Worm (Caenorhabditis elegans) whole organism, L2 larva: Measurements from ENCODE around the gene srv-2.
A peak's percentile ranks its signal among the peaks of the same experiment; 100 is the strongest.

Source experiments
- C34F6.9 ChIP-seq: fragments of 150-350 bp; optimal IDR thresholded peaks from 2 replicates; lab custom pipeline; 2014; ENCODE audit warnings: missing biosample characterization, missing genetic modification characterization
- F13H6.1 ChIP-seq: sonication (generic microtip); optimal IDR thresholded peaks from 2 replicates; lab custom pipeline; 2016; ENCODE audit warnings: missing genetic modification characterization, missing compliant biosample characterization
- R02D3.7 ChIP-seq: fragments of 150-350 bp; optimal IDR thresholded peaks from 2 replicates; lab custom pipeline; 2014; ENCODE audit warnings: missing biosample characterization, missing genetic modification characterization
- Y55F3AM.14 ChIP-seq: fragments of 200-800 bp; sonication (Bioruptor generic); optimal IDR thresholded peaks from 2 replicates; lab custom pipeline; 2018; ENCODE audit warnings: mild to moderate bottlenecking, missing genetic modification characterization, missing compliant biosample characterization
- ZK546.5 ChIP-seq: sonication (generic microtip); optimal IDR thresholded peaks from 2 replicates; lab custom pipeline; 2017; ENCODE audit warnings: missing biosample characterization, missing genetic modification characterization
- alr-1 ChIP-seq: fragments of 150-350 bp; optimal IDR thresholded peaks from 2 replicates; lab custom pipeline; 2014; ENCODE audit warnings: missing biosample characterization, missing genetic modification characterization
- aly-2 ChIP-seq: fragments of 150-350 bp; optimal IDR thresholded peaks from 2 replicates; lab custom pipeline; 2014; ENCODE audit warnings: missing biosample characterization, missing genetic modification characterization
- blmp-1 ChIP-seq: sonication (generic microtip); optimal IDR thresholded peaks from 2 replicates; lab custom pipeline; 2017; ENCODE audit warnings: missing genetic modification characterization, mild to moderate bottlenecking, missing compliant biosample characterization, antibody characterized with exemption, moderate library complexity; ENCODE audit not compliant: insufficient read depth
- ceh-16 ChIP-seq: fragments of 150-350 bp; optimal IDR thresholded peaks from 2 replicates; lab custom pipeline; 2014; ENCODE audit warnings: missing biosample characterization, missing genetic modification characterization
- crh-2 ChIP-seq: sonication (generic microtip); optimal IDR thresholded peaks from 2 replicates; lab custom pipeline; 2017; ENCODE audit warnings: missing biosample characterization, missing genetic modification characterization
- dmd-4 ChIP-seq: sonication (generic microtip); optimal IDR thresholded peaks from 2 replicates; lab custom pipeline; 2017; ENCODE audit warnings: missing biosample characterization, missing genetic modification characterization
- elt-3 ChIP-seq: sonication (generic microtip); optimal IDR thresholded peaks from 2 replicates; lab custom pipeline; 2017; ENCODE audit warnings: missing biosample characterization, missing genetic modification characterization
- fos-1 ChIP-seq: fragments of 150-350 bp; optimal IDR thresholded peaks from 2 replicates; lab custom pipeline; 2014; ENCODE audit warnings: missing biosample characterization, missing genetic modification characterization
- gmeb-1 ChIP-seq: fragments of 150-350 bp; optimal IDR thresholded peaks from 2 replicates; lab custom pipeline; 2014; ENCODE audit warnings: missing biosample characterization, missing genetic modification characterization
- lin-11 ChIP-seq: fragments of 150-350 bp; sonication (generic microtip); optimal IDR thresholded peaks from 2 replicates; lab custom pipeline; 2014; ENCODE audit warnings: missing biosample characterization, missing genetic modification characterization, inconsistent platforms, mixed read lengths
- lin-13 ChIP-seq: fragments of 150-350 bp; optimal IDR thresholded peaks from 2 replicates; lab custom pipeline; 2014; ENCODE audit warnings: missing biosample characterization, missing genetic modification reagents, missing genetic modification characterization
- lin-39 ChIP-seq: fragments of 150-350 bp; optimal IDR thresholded peaks from 2 replicates; lab custom pipeline; 2014; ENCODE audit warnings: missing biosample characterization, missing genetic modification reagents, missing genetic modification characterization
- lsy-2 ChIP-seq, 2 experiments: fragments of 150-350 bp in 1 of 2; sonication (generic microtip) in 1 of 2; optimal IDR thresholded peaks; 2 replicates each; lab custom pipeline; 2014 to 2017; ENCODE audit warnings: missing biosample characterization in 2 of 2, missing genetic modification characterization in 2 of 2
- mab-5 ChIP-seq: fragments of 150-350 bp; optimal IDR thresholded peaks from 2 replicates; lab custom pipeline; 2014; ENCODE audit warnings: missing biosample characterization, missing genetic modification characterization
- mbf-1 ChIP-seq: sonication (generic microtip); optimal IDR thresholded peaks from 2 replicates; lab custom pipeline; 2017; ENCODE audit warnings: missing biosample characterization, missing genetic modification characterization
- mdl-1 ChIP-seq, 2 experiments: fragments of 150-350 bp in 1 of 2; sonication (generic microtip) in 1 of 2; optimal IDR thresholded peaks; 2 replicates each; lab custom pipeline; 2017; ENCODE audit warnings: missing biosample characterization in 2 of 2, missing genetic modification characterization in 2 of 2
- nhr-11 ChIP-seq: fragments of 150-350 bp; optimal IDR thresholded peaks from 2 replicates; lab custom pipeline; 2014; ENCODE audit warnings: missing biosample characterization, missing genetic modification characterization
- nhr-12 ChIP-seq: fragments of 150-350 bp; optimal IDR thresholded peaks from 2 replicates; lab custom pipeline; 2014; ENCODE audit warnings: missing biosample characterization, missing genetic modification characterization
- nhr-129 ChIP-seq: fragments of 150-350 bp; optimal IDR thresholded peaks from 2 replicates; lab custom pipeline; 2014; ENCODE audit warnings: missing biosample characterization, missing genetic modification characterization
- nhr-21 ChIP-seq: fragments of 150-350 bp; optimal IDR thresholded peaks from 2 replicates; lab custom pipeline; 2014; ENCODE audit warnings: missing biosample characterization, missing genetic modification characterization
- nhr-23 ChIP-seq: fragments of 150-350 bp; optimal IDR thresholded peaks from 2 replicates; lab custom pipeline; 2014; ENCODE audit warnings: missing biosample characterization, missing genetic modification reagents, missing genetic modification characterization
- nhr-237 ChIP-seq: fragments of 150-350 bp; optimal IDR thresholded peaks from 2 replicates; lab custom pipeline; 2014; ENCODE audit warnings: missing biosample characterization, missing genetic modification characterization
- nhr-6 ChIP-seq: fragments of 150-350 bp; optimal IDR thresholded peaks from 2 replicates; lab custom pipeline; 2014; ENCODE audit warnings: missing biosample characterization, missing genetic modification characterization
- nhr-77 ChIP-seq: fragments of 150-350 bp; optimal IDR thresholded peaks from 2 replicates; lab custom pipeline; 2014; ENCODE audit warnings: missing biosample characterization, missing genetic modification characterization
- peb-1 ChIP-seq: fragments of 150-350 bp; optimal IDR thresholded peaks from 2 replicates; lab custom pipeline; 2014; ENCODE audit warnings: missing biosample characterization, missing genetic modification characterization
- skn-1 ChIP-seq: sonication (generic microtip); optimal IDR thresholded peaks from 2 replicates; lab custom pipeline; 2017; ENCODE audit warnings: missing biosample characterization, missing genetic modification characterization
- sma-3 ChIP-seq: sonication (generic microtip); optimal IDR thresholded peaks from 2 replicates; lab custom pipeline; 2016; ENCODE audit warnings: missing genetic modification reagents, missing genetic modification characterization, missing compliant biosample characterization
- sma-9 ChIP-seq, 2 experiments: fragments of 150-350 bp in 1 of 2; sonication (generic microtip) in 1 of 2; optimal IDR thresholded peaks; 2 replicates each; lab custom pipeline; 2014 to 2016; ENCODE audit warnings: missing genetic modification characterization in 2 of 2, mild to moderate bottlenecking in 1 of 2, missing biosample characterization in 1 of 2, missing compliant biosample characterization in 1 of 2, missing genetic modification reagents in 1 of 2, moderate library complexity in 1 of 2
- snpc-4 ChIP-seq: fragments of 150-350 bp; optimal IDR thresholded peaks from 2 replicates; lab custom pipeline; 2014; ENCODE audit warnings: missing biosample characterization, missing genetic modification characterization
- unc-39 ChIP-seq: fragments of 150-350 bp; optimal IDR thresholded peaks from 2 replicates; lab custom pipeline; 2014; ENCODE audit warnings: missing biosample characterization, missing genetic modification characterization
- unc-55 ChIP-seq: fragments of 150-350 bp; sonication (generic microtip); optimal IDR thresholded peaks from 3 replicates; lab custom pipeline; 2014; ENCODE audit warnings: missing biosample characterization, missing genetic modification reagents, missing genetic modification characterization
- unc-62 ChIP-seq: fragments of 150-350 bp; optimal IDR thresholded peaks from 2 replicates; lab custom pipeline; 2014; ENCODE audit warnings: missing biosample characterization, missing genetic modification reagents, missing genetic modification characterization
- zag-1 ChIP-seq: fragments of 150-350 bp; optimal IDR thresholded peaks from 2 replicates; lab custom pipeline; 2014; ENCODE audit warnings: missing biosample characterization, missing genetic modification characterization
- ztf-1 ChIP-seq: fragments of 200-800 bp; sonication (Bioruptor generic); conservative IDR thresholded peaks from 2 replicates; pipeline ENCODE4 v1.3.6; 2022; ENCODE audit warnings: missing genetic modification characterization, missing compliant biosample characterization
- ztf-4 ChIP-seq: fragments of 150-350 bp; optimal IDR thresholded peaks from 2 replicates; lab custom pipeline; 2014; ENCODE audit warnings: missing biosample characterization, missing genetic modification characterization

The srv-2 gene

ce11 chrII:10580833-10581232 lies 21.3 kb downstream of the srv-2 start, which contains the start of gene dap-3:
Gene dap-3 (plus strand): TSS chrII:10581133.
- TF ChIP-seq nhr-12 (no peak), mab-5 (tag; lab: Kevin White, UChicago) (no peak), unc-55 (GFP tag; lab: Kevin White, UChicago) (no peak), R02D3.7 (tag; lab: Kevin White, UChicago) (no peak), ztf-1 (GFP tag; lab: Robert Waterston, UW) (no peak), nhr-77 (tag; lab: Kevin White, UChicago) (no peak), nhr-23 (no peak), Y55F3AM.14 (GFP tag; lab: Kevin White, UChicago) (no peak), lsy-2 (tag; optimal IDR thresholded peaks at IDR 0.05; lab: Kevin White, UChicago) (no peak), F13H6.1 (tag; lab: Kevin White, UChicago) (no peak), aly-2 (tag; lab: Kevin White, UChicago) (no peak), nhr-6 (tag; lab: Kevin White, UChicago) (no peak), ceh-16 (tag; lab: Kevin White, UChicago) (no peak), mdl-1 (tag; optimal IDR thresholded peaks at IDR 0.05; lab: Kevin White, UChicago) (no peak), lin-11 (tag; lab: Kevin White, UChicago) (no peak), C34F6.9 (tag; lab: Kevin White, UChicago) (no peak), peb-1 (tag; lab: Kevin White, UChicago) (no peak), elt-3 (no peak)

ce11 chrII:10579655-10580054 lies 22.4 kb downstream of the srv-2 start, which contains the start of gene dohh-1:
Gene dohh-1 (plus strand): TSS chrII:10579955.
- no peak for TF ChIP-seq alr-1 (tag; lab: Kevin White, UChicago)
- TF ChIP-seq zag-1, result no peak
- no peak for TF ChIP-seq snpc-4 (tag; lab: Kevin White, UChicago)
- TF ChIP-seq peb-1 (tag; lab: Kevin White, UChicago), result no peak
- TF ChIP-seq dmd-4 (tag; lab: Kevin White, UChicago), result no peak
- no peak for TF ChIP-seq R02D3.7 (tag; lab: Kevin White, UChicago)
- TF ChIP-seq fos-1 (tag; lab: Kevin White, UChicago), result no peak
- no peak for TF ChIP-seq nhr-237
- TF ChIP-seq nhr-129 (tag; lab: Kevin White, UChicago), result no peak
- TF ChIP-seq nhr-12, result no peak
- no peak for TF ChIP-seq unc-39
- TF ChIP-seq nhr-77 (tag; lab: Kevin White, UChicago), result no peak
- no peak for TF ChIP-seq lsy-2 (tag; optimal IDR thresholded peaks at IDR 0.05; lab: Kevin White, UChicago)
- TF ChIP-seq lin-13 (GFP tag; lab: Kevin White, UChicago), result no peak
- no peak for TF ChIP-seq aly-2 (tag; lab: Kevin White, UChicago)
- TF ChIP-seq mbf-1 (tag; lab: Kevin White, UChicago), result no peak
- no peak for TF ChIP-seq sma-3 (GFP tag; lab: Kevin White, UChicago)
- no peak for TF ChIP-seq unc-62 (GFP tag; lab: Kevin White, UChicago)

- TF ChIP-seq blmp-1, result no peak
- TF ChIP-seq ztf-4 (tag; lab: Kevin White, UChicago), result no peak
- no peak for TF ChIP-seq crh-2 (tag; lab: Kevin White, UChicago)
- no peak for TF ChIP-seq snpc-4 (tag; lab: Kevin White, UChicago)
- peak in 1 of 2 experiments; percentile 59 for TF ChIP-seq lsy-2 (tag; optimal IDR thresholded peaks at IDR 0.05; lab: Kevin White, UChicago)
- no peak for TF ChIP-seq skn-1 (tag; lab: Kevin White, UChicago)
- TF ChIP-seq unc-55 (GFP tag; lab: Kevin White, UChicago), result peak; percentile 56
- TF ChIP-seq gmeb-1 (tag; lab: Kevin White, UChicago), result peak; percentile 78
- no peak for TF ChIP-seq nhr-11 (tag; lab: Kevin White, UChicago)
- TF ChIP-seq unc-62 (GFP tag; lab: Kevin White, UChicago), result no peak
- no peak for TF ChIP-seq ZK546.5 (tag; lab: Kevin White, UChicago)
- TF ChIP-seq fos-1 (tag; lab: Kevin White, UChicago), result no peak
Observed at ce11 chrII:10578843-10579430, 23.1 kb downstream of the srv-2 start, which contains the start of gene rpb-6. Gene rpb-6 (plus strand): TSS chrII:10579380.

- TF ChIP-seq nhr-6 (tag; lab: Kevin White, UChicago), result no peak
- TF ChIP-seq sma-9 (GFP tag; optimal IDR thresholded peaks at IDR 0.05; lab: Kevin White, UChicago), result no peak
- TF ChIP-seq sma-9 (tag; optimal IDR thresholded peaks at IDR 0.05; lab: Kevin White, UChicago), result no peak
- TF ChIP-seq Y55F3AM.14 (GFP tag; lab: Kevin White, UChicago), result no peak
- no peak for TF ChIP-seq nhr-12
- no peak for TF ChIP-seq nhr-23
- TF ChIP-seq snpc-4 (tag; lab: Kevin White, UChicago), result no peak
- TF ChIP-seq lin-39 (tag; lab: Kevin White, UChicago), result no peak
- no peak for TF ChIP-seq lsy-2 (tag; optimal IDR thresholded peaks at IDR 0.05; lab: Kevin White, UChicago)
- no peak for TF ChIP-seq dmd-4 (tag; lab: Kevin White, UChicago)
- TF ChIP-seq unc-39, result no peak
- TF ChIP-seq nhr-11 (tag; lab: Kevin White, UChicago), result no peak
- TF ChIP-seq mdl-1 (tag; optimal IDR thresholded peaks at IDR 0.05; lab: Kevin White, UChicago), result no peak
- TF ChIP-seq fos-1 (tag; lab: Kevin White, UChicago), result no peak
- no peak for TF ChIP-seq nhr-129 (tag; lab: Kevin White, UChicago)
- no peak for TF ChIP-seq nhr-21 (tag; lab: Kevin White, UChicago)
- TF ChIP-seq nhr-77 (tag; lab: Kevin White, UChicago), result no peak
- no peak for TF ChIP-seq blmp-1
- TF ChIP-seq lin-11 (tag; lab: Kevin White, UChicago), result no peak
- TF ChIP-seq unc-55 (GFP tag; lab: Kevin White, UChicago), result no peak
- TF ChIP-seq, all 48 proteins: peak for 0
Observed at ce11 chrII:10574177-10574576, 27.9 kb downstream of the srv-2 start.
